Fruit fly (Drosophila melanogaster): ENCODE data around the gene GMF.

GMF gene

DNA sequence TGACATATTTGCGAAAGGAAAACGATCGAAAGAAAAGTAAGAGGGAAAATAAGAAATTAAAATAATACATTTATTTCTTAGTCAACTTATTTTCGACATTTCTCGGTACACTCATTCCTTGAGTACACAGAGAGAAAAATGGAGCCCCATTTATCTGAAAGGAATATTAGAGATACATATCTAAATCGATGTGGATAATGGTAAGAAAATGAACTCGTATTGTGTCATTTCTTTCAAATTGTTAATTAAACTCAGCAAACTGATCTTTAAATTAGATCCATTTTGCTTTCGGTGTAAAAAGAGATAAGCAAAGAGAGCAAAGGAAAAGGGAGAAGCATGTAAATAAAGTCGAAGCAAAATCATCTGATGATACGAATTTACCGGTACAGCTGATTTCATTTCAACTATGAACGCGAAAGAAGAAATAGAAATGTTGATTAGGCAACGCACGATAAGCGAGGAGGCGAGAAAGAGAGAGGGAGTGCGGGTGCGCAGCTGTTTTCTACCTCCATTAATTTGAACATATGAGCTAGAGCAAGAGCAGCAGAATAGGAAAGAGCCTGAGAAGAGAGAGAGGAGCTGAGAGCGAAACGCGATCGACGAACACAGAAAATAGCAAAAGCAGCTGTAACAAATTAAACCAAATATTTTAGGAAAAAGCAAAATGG, 16.9 kb downstream of the GMF start (continued):
- TF ChIP-seq pdm3 (GFP tag; optimal IDR thresholded peaks at IDR 0.05) (peak; percentile 93), Lpt (GFP tag; optimal IDR thresholded peaks at IDR 0.05) (peak; percentile 74), CG8119 (GFP tag; IDR thresholded peaks at IDR 0.05) (no peak), Smox (GFP tag; optimal IDR thresholded peaks at IDR 0.05) (peak; percentile 91), Sox14 (GFP tag; optimal IDR thresholded peaks at IDR 0.05) (peak; percentile 91), CG6808 (GFP tag; optimal IDR thresholded peaks at IDR 0.05) (peak; percentile 69), CG8632 (GFP tag; optimal IDR thresholded peaks at IDR 0.05) (peak; percentile 85), acj6 (GFP tag; optimal IDR thresholded peaks at IDR 0.05) (peak; percentile 88), lz (GFP tag; optimal IDR thresholded peaks at IDR 0.05) (peak; percentile 90), CG6792 (GFP tag; optimal IDR thresholded peaks at IDR 0.05) (peak; percentile 85), CG16779 (tag; optimal IDR thresholded peaks at IDR 0.05) (peak; percentile 50), esn (GFP tag; optimal IDR thresholded peaks at IDR 0.05) (peak; percentile 94), eg (GFP tag; IDR thresholded peaks at IDR 0.05) (no peak), fd59A (GFP tag; optimal IDR thresholded peaks at IDR 0.05) (peak; percentile 72), CG4318 (GFP tag; optimal IDR thresholded peaks at IDR 0.05) (peak; percentile 63), fd85E (GFP tag; optimal IDR thresholded peaks at IDR 0.05) (no peak), dsx (GFP tag; optimal IDR thresholded peaks at IDR 0.05; ENCODE audit: poor library complexity, severe bottlenecking) (peak; percentile 75), CG3032 (tag; optimal IDR thresholded peaks at IDR 0.05) (peak; percentile 87), CG7368 (GFP tag; optimal IDR thresholded peaks at IDR 0.05) (peak; percentile 93), Hr39 (GFP tag; optimal IDR thresholded peaks at IDR 0.05) (peak; percentile 94), CG10631 (GFP tag; optimal IDR thresholded peaks at IDR 0.05) (peak; percentile 87), Sox102F (GFP tag; optimal IDR thresholded peaks at IDR 0.05) (peak; percentile 93), CG32006 (GFP tag; optimal IDR thresholded peaks at IDR 0.05) (peak; percentile 83), Hr4 (GFP tag; optimal IDR thresholded peaks at IDR 0.05) (peak; percentile 87), CG11902 (GFP tag; optimal IDR thresholded peaks at IDR 0.05) (peak; percentile 89), Ets21C (GFP tag; optimal IDR thresholded peaks at IDR 0.05) (peak; percentile 87), CG31627 (GFP tag; optimal IDR thresholded peaks at IDR 0.05) (peak; percentile 94), CG3919 (GFP tag; optimal IDR thresholded peaks at IDR 0.05) (peak; percentile 88), Blimp-1 (GFP tag; optimal IDR thresholded peaks at IDR 0.05) (peak; percentile 71)

DNA sequence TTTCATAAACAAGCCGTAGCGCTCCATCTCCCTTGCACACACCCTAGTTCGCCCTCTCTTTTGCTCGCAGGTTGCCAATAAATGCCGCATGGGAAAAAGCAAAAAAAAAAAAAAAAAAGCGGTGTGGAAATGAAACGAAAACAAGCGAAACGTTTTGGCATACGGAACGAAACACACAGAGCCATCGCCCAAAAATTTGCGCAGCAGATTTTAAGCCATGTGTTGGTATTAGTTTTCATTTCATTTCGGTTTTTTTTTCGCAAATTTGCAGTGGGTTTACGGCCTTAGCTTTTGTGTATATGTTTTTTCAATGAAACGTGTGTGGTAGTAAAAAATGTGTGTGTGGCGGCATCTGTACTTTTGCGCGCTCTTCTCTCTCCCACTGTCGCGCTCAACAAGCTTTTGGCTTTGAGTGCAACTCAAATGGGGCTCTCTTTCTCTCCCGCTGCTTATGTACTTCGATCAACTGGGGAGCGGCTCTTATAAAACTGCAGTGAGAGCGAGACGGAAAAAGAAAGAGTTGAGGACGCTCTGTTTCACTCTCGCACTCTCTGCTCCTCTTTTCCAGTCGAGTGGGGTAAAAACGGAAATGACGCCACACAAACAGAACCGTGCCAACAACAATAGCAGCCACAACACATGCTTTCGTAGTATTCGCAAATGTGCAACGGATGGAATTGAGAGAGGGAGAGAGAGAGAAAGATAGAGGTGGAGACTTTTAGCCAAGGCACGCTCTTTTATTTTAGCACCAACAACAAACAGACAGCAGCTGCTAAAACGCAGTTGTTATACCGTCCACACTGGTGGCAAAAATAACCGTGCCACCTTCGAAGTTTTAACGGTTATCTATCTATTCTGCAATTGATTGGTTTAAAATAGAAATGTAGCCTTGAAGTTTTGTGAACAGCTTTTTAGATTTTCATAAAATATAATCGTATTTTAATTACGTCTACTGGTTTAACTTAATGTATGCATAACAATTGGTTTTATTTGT, 18.2 kb downstream of the GMF start:
- peak; percentile 90 for TF ChIP-seq Eip78C (GFP tag)
- peak; percentile 61 for TF ChIP-seq CG34406 (GFP tag; optimal IDR thresholded peaks at IDR 0.05)
- peak; percentile 67 for TF ChIP-seq fd85E (GFP tag; optimal IDR thresholded peaks at IDR 0.05)
- TF ChIP-seq pdm3 (GFP tag; optimal IDR thresholded peaks at IDR 0.05): peak; percentile 71
- peak; percentile 56 for TF ChIP-seq CG6792 (GFP tag; optimal IDR thresholded peaks at IDR 0.05)
- TF ChIP-seq lz (GFP tag; optimal IDR thresholded peaks at IDR 0.05): peak; percentile 75
- peak; percentile 35 for TF ChIP-seq CG8319 (GFP tag; optimal IDR thresholded peaks at IDR 0.05)
- no peak for TF ChIP-seq Gug (GFP tag; IDR thresholded peaks at IDR 0.05)
- TF ChIP-seq Lpt (GFP tag; optimal IDR thresholded peaks at IDR 0.05): peak; percentile 45
- peak; percentile 46 for TF ChIP-seq spab (GFP tag; optimal IDR thresholded peaks at IDR 0.05)
- peak; percentile 54 for TF ChIP-seq CG11762 (GFP tag; optimal IDR thresholded peaks at IDR 0.05; ENCODE audit: insufficient read depth)
- TF ChIP-seq CG7368 (GFP tag; optimal IDR thresholded peaks at IDR 0.05): peak; percentile 76
- TF ChIP-seq CG6854 (GFP tag; optimal IDR thresholded peaks at IDR 0.05): peak; percentile 84
- TF ChIP-seq OdsH (GFP tag; optimal IDR thresholded peaks at IDR 0.05): peak; percentile 76
- TF ChIP-seq svp (GFP tag): peak; percentile 74
- TF ChIP-seq CG4318 (GFP tag; optimal IDR thresholded peaks at IDR 0.05): peak; percentile 26
- peak; percentile 58 for TF ChIP-seq cyc (GFP tag; optimal IDR thresholded peaks at IDR 0.05)
- peak; percentile 82 for TF ChIP-seq Sox14 (GFP tag; optimal IDR thresholded peaks at IDR 0.05)
- peak; percentile 58 for TF ChIP-seq CG6276 (GFP tag; optimal IDR thresholded peaks at IDR 0.05)
- peak; percentile 47 for TF ChIP-seq net (GFP tag; optimal IDR thresholded peaks at IDR 0.05)
- TF ChIP-seq CG11902 (GFP tag; optimal IDR thresholded peaks at IDR 0.05): peak; percentile 3
- TF ChIP-seq CG10631 (GFP tag; optimal IDR thresholded peaks at IDR 0.05): peak; percentile 56
- peak; percentile 75 for TF ChIP-seq Sox102F (GFP tag; optimal IDR thresholded peaks at IDR 0.05)
- TF ChIP-seq CG32006 (GFP tag; optimal IDR thresholded peaks at IDR 0.05): peak; percentile 64
- TF ChIP-seq Ets21C (GFP tag; optimal IDR thresholded peaks at IDR 0.05): peak; percentile 49
- TF ChIP-seq vri (GFP tag; optimal IDR thresholded peaks at IDR 0.05): peak; percentile 85
- TF ChIP-seq CG10669 (GFP tag; optimal IDR thresholded peaks at IDR 0.05): peak; percentile 29
- no peak for TF ChIP-seq CG11294 (GFP tag; IDR thresholded peaks at IDR 0.05)
- peak; percentile 53 for TF ChIP-seq Blimp-1 (GFP tag; optimal IDR thresholded peaks at IDR 0.05)
- peak; percentile 54 for TF ChIP-seq Ets96B (tag; optimal IDR thresholded peaks at IDR 0.05)

Measured in whole organism, prepupa.